Fruit fly (Drosophila melanogaster) whole organism, embryonic: ENCODE data around the gene CG15880.

Experiments
- Antp ChIP-seq: fragments of 200-800 bp; sonication (Bioruptor generic); optimal IDR thresholded peaks from 3 replicates; lab custom pipeline; 2016; ENCODE audit warnings: missing biosample characterization, missing genetic modification characterization
- CG12391 ChIP-seq: fragments of 200-800 bp; sonication (Bioruptor generic); optimal IDR thresholded peaks from 3 replicates; lab custom pipeline; 2018; ENCODE audit warnings: missing biosample characterization, mild to moderate bottlenecking, missing genetic modification characterization, moderate library complexity
- CG14014 ChIP-seq: fragments of 200-800 bp; sonication (Bioruptor generic); IDR thresholded peaks from 2 replicates; pipeline ENCODE4 v1.3.6; 2022; ENCODE audit warnings: missing biosample characterization, missing genetic modification characterization
- CG14050 ChIP-seq: fragments of 200-800 bp; sonication (Bioruptor generic); IDR thresholded peaks from 3 replicates; pipeline ENCODE4 v1.3.6; 2022; ENCODE audit warnings: missing biosample characterization, missing genetic modification characterization
- CG17385 ChIP-seq: fragments of 200-800 bp; sonication (Bioruptor generic); optimal IDR thresholded peaks from 3 replicates; lab custom pipeline; 2018; ENCODE audit warnings: missing biosample characterization, mild to moderate bottlenecking, missing genetic modification characterization
- CG18262 ChIP-seq: fragments of 200-800 bp; optimal IDR thresholded peaks from 3 replicates; lab custom pipeline; 2019; ENCODE audit warnings: missing biosample characterization, mild to moderate bottlenecking, missing genetic modification characterization, moderate library complexity
- CG2678 ChIP-seq: fragments of 200-800 bp; sonication (Bioruptor generic); optimal IDR thresholded peaks from 3 replicates; lab custom pipeline; 2019; ENCODE audit warnings: missing biosample characterization, mild to moderate bottlenecking, missing genetic modification characterization, moderate library complexity
- CG4360 ChIP-seq: fragments of 200-800 bp; sonication (Bioruptor generic); IDR thresholded peaks from 2 replicates; pipeline ENCODE4 v1.3.6; 2022; ENCODE audit warnings: missing biosample characterization, missing genetic modification characterization
- CG6689 ChIP-seq: fragments of 200-800 bp; sonication (Bioruptor generic); IDR thresholded peaks from 2 replicates; pipeline ENCODE4 v1.3.6; 2022; ENCODE audit warnings: missing biosample characterization, missing genetic modification characterization
- CG6765 ChIP-seq: fragments of 200-800 bp; sonication (Bioruptor generic); optimal IDR thresholded peaks from 3 replicates; lab custom pipeline; 2017; ENCODE audit warnings: missing biosample characterization, mild to moderate bottlenecking, missing genetic modification characterization
- CG7271 ChIP-seq: fragments of 200-800 bp; sonication (Bioruptor generic); optimal IDR thresholded peaks from 2 replicates; lab custom pipeline; 2018; ENCODE audit warnings: missing biosample characterization, mild to moderate bottlenecking, missing genetic modification characterization, moderate library complexity
- CG7357 ChIP-seq: fragments of 200-800 bp; sonication (Bioruptor generic); IDR thresholded peaks from 3 replicates; pipeline ENCODE4 v1.3.6; 2022; ENCODE audit warnings: missing biosample characterization, missing genetic modification characterization
- CG7372 ChIP-seq: fragments of 200-800 bp; sonication (Bioruptor generic); IDR thresholded peaks from 2 replicates; pipeline ENCODE4 v1.3.6; 2022; ENCODE audit warnings: missing biosample characterization, missing genetic modification characterization
- CG7963 ChIP-seq: fragments of 200-800 bp; sonication (Bioruptor generic); IDR thresholded peaks from 3 replicates; pipeline ENCODE4 v1.3.6; 2022; ENCODE audit warnings: missing biosample characterization, missing genetic modification characterization; ENCODE audit not compliant: partially characterized antibody
- CG8359 ChIP-seq: fragments of 200-800 bp; sonication (Bioruptor generic); optimal IDR thresholded peaks from 2 replicates; lab custom pipeline; 2017; ENCODE audit warnings: missing biosample characterization, mild to moderate bottlenecking, missing genetic modification characterization, borderline replicate concordance
- CG9215 ChIP-seq: fragments of 200-800 bp; sonication (Bioruptor generic); IDR thresholded peaks from 2 replicates; pipeline ENCODE4 v1.3.6; 2022; ENCODE audit warnings: missing biosample characterization, missing genetic modification characterization
- E2f1 ChIP-seq: fragments of 200-800 bp; sonication (Bioruptor generic); IDR thresholded peaks from 2 replicates; pipeline ENCODE4 v1.3.6; 2022; ENCODE audit warnings: missing biosample characterization, missing genetic modification characterization
- Gsc ChIP-seq: fragments of 200-800 bp; sonication (Bioruptor generic); IDR thresholded peaks from 2 replicates; pipeline ENCODE4 v1.3.6; 2022; ENCODE audit warnings: missing biosample characterization, missing genetic modification characterization
- Hey ChIP-seq: fragments of 200-800 bp; sonication (Bioruptor generic); optimal IDR thresholded peaks from 3 replicates; lab custom pipeline; 2018; ENCODE audit warnings: missing biosample characterization, mild to moderate bottlenecking, missing genetic modification characterization
- Opbp ChIP-seq: fragments of 200-800 bp; sonication (Bioruptor generic); IDR thresholded peaks from 3 replicates; pipeline ENCODE4 v1.3.6; 2022; ENCODE audit warnings: missing biosample characterization, missing genetic modification characterization; ENCODE audit not compliant: partially characterized antibody
- Optix ChIP-seq: fragments of 200-800 bp; sonication (Bioruptor generic); IDR thresholded peaks from 3 replicates; pipeline ENCODE4 v1.3.6; 2022; ENCODE audit warnings: missing biosample characterization, missing genetic modification characterization
- Sox102F ChIP-seq: fragments of 200-800 bp; sonication (Bioruptor generic); optimal IDR thresholded peaks from 2 replicates; lab custom pipeline; 2018; ENCODE audit warnings: missing biosample characterization, mild to moderate bottlenecking, missing genetic modification characterization, moderate library complexity
- Sry-δ ChIP-seq: fragments of 200-800 bp; sonication (Bioruptor generic); optimal IDR thresholded peaks from 2 replicates; lab custom pipeline; 2016; ENCODE audit warnings: missing biosample characterization, missing genetic modification characterization
- Tbp ChIP-seq: fragments of >200 bp; optimal IDR thresholded peaks from 2 replicates; lab custom pipeline; 2018; ENCODE audit warnings: missing biosample characterization, missing genetic modification characterization
- YL-1 ChIP-seq: fragments of 200-800 bp; sonication (Bioruptor generic); optimal IDR thresholded peaks from 3 replicates; lab custom pipeline; 2017; ENCODE audit warnings: missing biosample characterization, mild to moderate bottlenecking, missing genetic modification characterization
- ato ChIP-seq: fragments of 200-800 bp; sonication (Bioruptor generic); IDR thresholded peaks from 2 replicates; pipeline ENCODE4 v1.3.6; 2022; ENCODE audit warnings: missing biosample characterization, missing genetic modification characterization; ENCODE audit not compliant: partially characterized antibody
- cato ChIP-seq: fragments of 200-800 bp; sonication (Bioruptor generic); optimal IDR thresholded peaks from 2 replicates; lab custom pipeline; 2016; ENCODE audit warnings: missing biosample characterization, missing genetic modification characterization, borderline replicate concordance
- chinmo ChIP-seq: fragments of 200-800 bp; sonication (Bioruptor generic); IDR thresholded peaks from 4 replicates; pipeline ENCODE4 v1.3.6; 2022; ENCODE audit warnings: missing biosample characterization, missing genetic modification characterization; ENCODE audit not compliant: partially characterized antibody
- fd3F ChIP-seq: fragments of 200-800 bp; sonication (Bioruptor generic); optimal IDR thresholded peaks from 2 replicates; lab custom pipeline; 2018; ENCODE audit warnings: missing biosample characterization, mild to moderate bottlenecking, missing genetic modification characterization, moderate library complexity
- grau ChIP-seq: fragments of 200-800 bp; optimal IDR thresholded peaks from 3 replicates; lab custom pipeline; 2019; ENCODE audit warnings: missing biosample characterization, mild to moderate bottlenecking, missing genetic modification characterization, moderate library complexity
- gsb-n ChIP-seq: fragments of 200-800 bp; sonication (Bioruptor generic); optimal IDR thresholded peaks from 3 replicates; lab custom pipeline; 2018; ENCODE audit warnings: missing biosample characterization, mild to moderate bottlenecking, missing genetic modification characterization
- hth ChIP-seq: fragments of >200 bp; optimal IDR thresholded peaks from 2 replicates; lab custom pipeline; 2017; ENCODE audit warnings: inconsistent platforms
- lilli ChIP-seq: fragments of 200-800 bp; sonication (Bioruptor generic); optimal IDR thresholded peaks from 3 replicates; lab custom pipeline; 2016; ENCODE audit warnings: missing biosample characterization, missing genetic modification characterization
- luna ChIP-seq: fragments of 200-800 bp; sonication (Bioruptor generic); optimal IDR thresholded peaks from 2 replicates; lab custom pipeline; 2016; ENCODE audit warnings: missing biosample characterization, missing genetic modification characterization
- nerfin-1 ChIP-seq: fragments of 200-800 bp; sonication (Bioruptor generic); optimal IDR thresholded peaks from 3 replicates; lab custom pipeline; 2019; ENCODE audit warnings: missing biosample characterization, mild to moderate bottlenecking, missing genetic modification characterization, moderate library complexity
- org-1 ChIP-seq: fragments of 200-800 bp; sonication (Bioruptor generic); optimal IDR thresholded peaks from 2 replicates; lab custom pipeline; 2017; ENCODE audit warnings: missing biosample characterization, missing genetic modification characterization
- prd ChIP-seq, 3 experiments: fragments of >200 bp in 2 of 3; fragments of 200-800 bp in 1 of 3; sonication (Bioruptor generic) in 1 of 3; optimal IDR thresholded peaks in 2 of 3; IDR thresholded peaks in 1 of 3; 2 replicates in 2 of 3; 3 replicates in 1 of 3; pipeline versions ENCODE4 v1.3.6 to Lab custom; 2017 to 2022; ENCODE audit warnings: missing biosample characterization in 1 of 3, missing genetic modification characterization in 1 of 3
- pros ChIP-seq: fragments of 200-800 bp; sonication (Bioruptor generic); optimal IDR thresholded peaks from 3 replicates; lab custom pipeline; 2019; ENCODE audit warnings: missing biosample characterization, mild to moderate bottlenecking, missing genetic modification characterization, moderate library complexity
- pum ChIP-seq: fragments of 200-800 bp; sonication (Bioruptor generic); optimal IDR thresholded peaks from 2 replicates; lab custom pipeline; 2016; ENCODE audit warnings: missing biosample characterization, missing genetic modification characterization
- salm ChIP-seq: fragments of 200-800 bp; sonication (Bioruptor generic); optimal IDR thresholded peaks from 2 replicates; lab custom pipeline; 2018; ENCODE audit warnings: missing biosample characterization, mild to moderate bottlenecking, missing genetic modification characterization
- schlank ChIP-seq: fragments of 200-800 bp; sonication (Bioruptor generic); optimal IDR thresholded peaks from 2 replicates; lab custom pipeline; 2018; ENCODE audit warnings: missing biosample characterization, mild to moderate bottlenecking, missing genetic modification characterization
- slp2 ChIP-seq: fragments of 200-800 bp; sonication (Bioruptor generic); optimal IDR thresholded peaks from 2 replicates; lab custom pipeline; 2016; ENCODE audit warnings: missing biosample characterization, missing genetic modification characterization
- so ChIP-seq: fragments of 200-800 bp; sonication (Bioruptor generic); IDR thresholded peaks from 3 replicates; pipeline ENCODE4 v1.3.6; 2022; ENCODE audit warnings: missing biosample characterization, missing genetic modification characterization
- sug ChIP-seq: fragments of 200-800 bp; optimal IDR thresholded peaks from 2 replicates; lab custom pipeline; 2019; ENCODE audit warnings: missing biosample characterization, mild to moderate bottlenecking, missing genetic modification characterization, moderate library complexity
- tgo ChIP-seq: fragments of 200-800 bp; sonication (Bioruptor generic); IDR thresholded peaks from 3 replicates; pipeline ENCODE4 v1.3.6; 2022; ENCODE audit warnings: missing biosample characterization, missing genetic modification characterization
- tna ChIP-seq: fragments of 200-800 bp; sonication (Bioruptor generic); IDR thresholded peaks from 2 replicates; pipeline ENCODE4 v1.3.6; 2022; ENCODE audit warnings: missing biosample characterization, missing genetic modification characterization; ENCODE audit not compliant: partially characterized antibody
- tup ChIP-seq: fragments of 200-800 bp; sonication (Bioruptor generic); optimal IDR thresholded peaks from 2 replicates; lab custom pipeline; 2016; ENCODE audit warnings: missing biosample characterization, mild to moderate bottlenecking, missing genetic modification characterization, moderate library complexity
- unpg ChIP-seq: fragments of 200-800 bp; sonication (Bioruptor generic); optimal IDR thresholded peaks from 3 replicates; lab custom pipeline; 2018; ENCODE audit warnings: missing biosample characterization, mild to moderate bottlenecking, missing genetic modification characterization, moderate library complexity
- wor ChIP-seq: fragments of 200-800 bp; sonication (Bioruptor generic); IDR thresholded peaks from 2 replicates; pipeline ENCODE4 v1.3.6; 2022; ENCODE audit warnings: missing biosample characterization, missing genetic modification characterization
- zfh2 ChIP-seq: fragments of 200-800 bp; sonication (Bioruptor generic); optimal IDR thresholded peaks from 2 replicates; lab custom pipeline; 2016; ENCODE audit warnings: missing biosample characterization, missing genetic modification characterization

CG15880 gene

DNA sequence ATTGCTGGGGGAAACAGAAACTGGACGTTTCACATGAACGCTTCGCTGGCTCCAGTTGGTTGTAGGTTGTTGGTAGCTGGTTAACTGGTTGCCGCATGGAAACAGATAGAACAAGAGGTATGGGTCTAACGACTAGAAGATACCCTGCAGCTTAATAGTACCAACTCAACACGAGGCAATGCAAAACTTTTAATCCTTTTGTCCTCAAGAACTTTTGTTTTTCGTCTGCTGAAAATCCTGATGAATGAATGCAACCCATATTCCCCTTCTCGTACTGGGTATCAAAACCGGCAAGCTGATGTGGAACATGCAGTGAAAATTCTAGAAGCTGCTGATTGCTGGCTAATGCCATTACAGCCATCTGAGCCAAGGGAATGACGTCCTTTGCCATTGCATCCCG lies 20.2 kb upstream of the CG15880 start (continued):
- TF ChIP-seq tgo = no peak
- TF ChIP-seq slp2 (GFP tag; lab: Kevin White, UChicago) = no peak
- TF ChIP-seq ato (GFP tag; lab: Robert Waterston, UW) = no peak
- no peak for TF ChIP-seq org-1 (GFP tag; lab: Kevin White, UChicago)
- TF ChIP-seq CG6689 (GFP tag; lab: Robert Waterston, UW) = no peak
- TF ChIP-seq chinmo (GFP tag; lab: Robert Waterston, UW) = 0 out of 4 replicates have a peak, but pooled peaks have one; percentile 7
- peak; percentile 36 for TF ChIP-seq Antp (GFP tag; lab: Kevin White, UChicago)
- no peak for TF ChIP-seq unpg
- TF ChIP-seq CG7372 (GFP tag; lab: Robert Waterston, UW) = no peak
- TF ChIP-seq CG7963 (GFP tag; lab: Robert Waterston, UW) = no peak
- TF ChIP-seq CG4360 (GFP tag; lab: Robert Waterston, UW) = no peak
- TF ChIP-seq lilli = no peak
- no peak for TF ChIP-seq fd3F (GFP tag; lab: Kevin White, UChicago)
- no peak for TF ChIP-seq sug (tag; lab: Kevin White, UChicago)
- TF ChIP-seq Sry-δ (GFP tag; lab: Kevin White, UChicago) = no peak
- TF ChIP-seq schlank (tag; lab: Kevin White, UChicago) = no peak
- no peak for TF ChIP-seq CG14050 (GFP tag; lab: Robert Waterston, UW)
- TF ChIP-seq E2f1 (GFP tag; lab: Robert Waterston, UW) = no peak
- no peak for TF ChIP-seq CG6765
- TF ChIP-seq YL-1 (GFP tag; lab: Kevin White, UChicago) = no peak
- no peak for TF ChIP-seq hth (lab: Kevin White, UChicago)
- no peak for TF ChIP-seq luna (GFP tag; lab: Kevin White, UChicago)
- no peak for TF ChIP-seq CG18262
- no peak for TF ChIP-seq Opbp (GFP tag; lab: Robert Waterston, UW)
- TF ChIP-seq tup (GFP tag; lab: Kevin White, UChicago) = peak; percentile 30
- TF ChIP-seq pros (GFP tag; lab: Kevin White, UChicago) = no peak
- TF ChIP-seq CG17385 (GFP tag; lab: Kevin White, UChicago) = no peak
- no peak for TF ChIP-seq so (GFP tag; lab: Robert Waterston, UW)
- no peak for TF ChIP-seq pum (GFP tag; lab: Kevin White, UChicago)
- TF ChIP-seq gsb-n (tag; lab: Kevin White, UChicago) = no peak
- TF ChIP-seq tna (GFP tag; lab: Robert Waterston, UW) = no peak
- no peak for TF ChIP-seq CG7357 (GFP tag; lab: Robert Waterston, UW)
- TF ChIP-seq CG7271 (tag; lab: Kevin White, UChicago) = no peak
- no peak for TF ChIP-seq wor
- no peak for TF ChIP-seq salm (tag; lab: Kevin White, UChicago)
- TF ChIP-seq zfh2 = no peak
- no peak for TF ChIP-seq nerfin-1 (tag; lab: Kevin White, UChicago)
- TF ChIP-seq Hey (tag; lab: Kevin White, UChicago) = no peak
- no peak for TF ChIP-seq CG8359
- peak; percentile 56; the same call in 1 of the 3 replicates for TF ChIP-seq Optix (GFP tag; lab: Robert Waterston, UW)
- TF ChIP-seq CG2678 (tag; lab: Kevin White, UChicago) = no peak
- TF ChIP-seq Gsc (GFP tag; lab: Robert Waterston, UW) = no peak
- peak; percentile 30; the same call in 1 of the 2 replicates for TF ChIP-seq CG14014 (GFP tag; lab: Robert Waterston, UW)
- TF ChIP-seq cato (GFP tag; lab: Kevin White, UChicago) = no peak
- TF ChIP-seq CG12391 = peak; percentile 53
- TF ChIP-seq CG9215 (GFP tag; lab: Robert Waterston, UW) = no peak
- TF ChIP-seq prd (optimal IDR thresholded peaks at IDR 0.05; lab: Kevin White, UChicago) = no peak
- TF ChIP-seq prd (GFP tag; IDR thresholded peaks at IDR 0.05; lab: Robert Waterston, UW) = peak; percentile 29; the same call in 1 of the 3 replicates
- peak; percentile 67 for TF ChIP-seq Sox102F (GFP tag; lab: Kevin White, UChicago)
- no peak for TF ChIP-seq Tbp (GFP tag; lab: Kevin White, UChicago)
- no peak for TF ChIP-seq grau (tag; lab: Kevin White, UChicago)
